Worm (Caenorhabditis elegans): ENCODE results near the gene lin-8.

Gene lin-8

DNA sequence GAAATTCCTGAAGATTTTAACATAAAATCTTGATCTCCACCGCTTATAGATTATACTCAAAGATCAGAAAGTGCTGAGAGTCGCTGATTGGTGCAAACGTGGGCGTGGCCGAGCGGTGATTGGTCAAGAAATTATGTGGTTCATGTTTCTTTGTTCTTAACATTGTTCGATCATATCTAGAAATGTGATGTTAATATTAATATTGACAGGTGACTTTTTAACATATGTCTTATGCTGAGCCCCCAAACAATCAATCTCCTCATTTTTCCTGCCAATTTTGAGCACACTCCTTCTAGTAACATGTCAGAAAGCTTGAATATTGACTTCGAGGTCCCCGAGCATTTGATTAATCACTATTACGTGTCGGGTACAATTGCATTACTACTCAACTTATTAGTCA lies 12.6 kb upstream of the lin-8 start, which contains the start of gene sri-29:
TSS of gene sri-29 (plus strand) at position 301 of the 400 bp plus-strand sequence.
- no peak for TF ChIP-seq zip-11 (GFP tag; IDR thresholded peaks at IDR 0.05)
- TF ChIP-seq unc-62 (GFP tag; optimal IDR thresholded peaks at IDR 0.05 in 1 of 2): peak in 1 of 2 experiments; percentile 13
- no peak for TF ChIP-seq unc-62 (tag; optimal IDR thresholded peaks at IDR 0.05)

DNA sequence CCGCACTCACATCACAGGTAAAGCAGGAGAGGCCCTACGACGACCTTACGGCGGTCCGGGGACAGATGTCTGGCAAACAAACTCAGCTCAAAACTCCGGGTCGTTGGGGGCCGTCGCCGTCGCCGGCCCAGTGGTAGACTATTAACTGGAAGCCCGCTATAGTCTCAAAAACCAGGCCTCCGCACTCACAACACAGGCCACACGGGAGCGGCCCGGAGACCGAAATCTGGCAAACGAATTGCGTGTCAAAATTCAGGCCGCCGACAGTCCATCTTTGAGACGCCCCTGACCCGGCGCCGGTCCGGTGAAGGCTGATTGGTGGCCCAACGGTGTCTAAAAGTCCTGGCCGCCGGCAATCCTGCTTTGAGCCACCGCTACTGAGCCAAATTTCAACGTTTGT lies 11.2 kb upstream of the lin-8 start:
- TF ChIP-seq dmd-6 (GFP tag; IDR thresholded peaks at IDR 0.05): no peak
- no peak for TF ChIP-seq lin-1 (GFP tag; IDR thresholded peaks at IDR 0.05)
- TF ChIP-seq nhr-41 (GFP tag; IDR thresholded peaks at IDR 0.05): no peak
- peak; percentile 25; the same call in 1 of the 2 replicates for TF ChIP-seq egl-43 (GFP tag; IDR thresholded peaks at IDR 0.05)
- TF ChIP-seq aly-2 (tag; optimal IDR thresholded peaks at IDR 0.05): no peak
- TF ChIP-seq lim-7 (GFP tag; IDR thresholded peaks at IDR 0.05): no peak
- peak; percentile 84 for TF ChIP-seq set-16 (GFP tag; IDR thresholded peaks at IDR 0.05)
- TF ChIP-seq snpc-1.2 (GFP tag; IDR thresholded peaks at IDR 0.05): no peak
- no peak for TF ChIP-seq zip-2 (tag; optimal IDR thresholded peaks at IDR 0.05)

- TF ChIP-seq ztf-11 (tag; optimal IDR thresholded peaks at IDR 0.05) (no peak), sdz-12 (GFP tag; optimal IDR thresholded peaks at IDR 0.05) (no peak), php-3 (GFP tag; IDR thresholded peaks at IDR 0.05) (no peak), dmd-9 (GFP tag; IDR thresholded peaks at IDR 0.05) (no peak), ZK546.5 (tag; optimal IDR thresholded peaks at IDR 0.05) (no peak), daf-16 (GFP tag; optimal IDR thresholded peaks at IDR 0.05) (no peak), daf-16 (tag; optimal IDR thresholded peaks at IDR 0.05) (no peak), unc-62 (GFP tag; optimal IDR thresholded peaks at IDR 0.05 in 1 of 2) (peak in 1 of 2 experiments; percentile 87), unc-62 (tag; optimal IDR thresholded peaks at IDR 0.05) (no peak)
These were observed 10.7 kb upstream of the lin-8 start, which contains the start of gene sri-30 for ce11 chrII:3045875-3046274. Gene sri-30, plus strand, starts transcription at chrII:3046175.

DNA sequence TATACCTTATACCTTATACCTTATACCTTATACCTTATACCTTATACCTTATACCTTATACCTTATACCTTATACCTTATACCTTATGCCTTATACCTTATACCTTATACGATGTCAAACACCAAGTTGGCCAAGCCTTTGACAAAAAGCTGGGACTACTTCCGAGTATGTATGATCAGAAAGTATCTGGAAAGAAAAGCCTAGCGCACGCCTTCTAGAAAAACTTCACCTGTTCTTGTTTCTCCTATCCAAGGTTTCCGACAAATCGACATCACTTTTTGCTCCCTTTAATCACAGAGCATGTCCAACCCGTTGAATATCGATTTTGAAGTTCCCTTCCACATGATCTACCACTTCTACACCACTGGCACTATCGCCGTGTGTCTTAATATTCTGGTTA lies 8.2 kb upstream of the lin-8 start, which contains the start of gene sri-28:
TSS of gene sri-28 (plus strand) at position 301 of the 400 bp plus-strand sequence.
- TF ChIP-seq dmd-9 (GFP tag; IDR thresholded peaks at IDR 0.05) (no peak), jun-1 (tag; optimal IDR thresholded peaks at IDR 0.05) (no peak), arid-1 (GFP tag; conservative IDR thresholded peaks at IDR 0.05) (no peak), D1046.2 (GFP tag; IDR thresholded peaks at IDR 0.05) (no peak), unc-62 (GFP tag; optimal IDR thresholded peaks at IDR 0.05 in 1 of 2) (no peak), unc-62 (tag; optimal IDR thresholded peaks at IDR 0.05) (no peak)

DNA sequence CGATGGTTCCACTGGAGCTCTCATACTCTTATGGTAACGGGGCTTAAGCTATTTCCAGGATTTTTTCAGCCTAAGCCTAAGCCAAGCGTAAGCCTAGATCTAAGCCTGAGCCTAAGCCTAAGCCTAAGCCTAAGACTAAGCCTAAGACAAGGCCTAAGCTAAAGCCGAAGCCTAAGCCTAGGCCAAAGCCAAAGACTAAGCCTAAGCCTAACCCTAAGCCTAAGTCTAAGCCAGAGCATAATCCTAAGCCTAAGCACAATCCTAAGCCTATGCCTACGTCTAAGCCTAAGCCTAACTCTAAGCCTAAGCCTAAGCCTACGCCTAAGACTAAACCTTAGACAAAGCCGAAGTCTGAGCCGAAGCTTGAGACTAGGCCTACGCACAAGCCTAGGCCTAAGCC lies 7.6 kb upstream of the lin-8 start:
- TF ChIP-seq jun-1 (tag; optimal IDR thresholded peaks at IDR 0.05): no peak
- no peak for TF ChIP-seq nhr-42 (GFP tag; IDR thresholded peaks at IDR 0.05)
- TF ChIP-seq F44E2.7 (GFP tag; IDR thresholded peaks at IDR 0.05): no peak
- no peak for TF ChIP-seq zfp-2 (tag; optimal IDR thresholded peaks at IDR 0.05)
- no peak for TF ChIP-seq zip-11 (GFP tag; IDR thresholded peaks at IDR 0.05)

ce11 chrII:3050703-3051102 lies 5.9 kb upstream of the lin-8 start, which contains the start of gene sri-31:
Gene sri-31, plus strand, starts transcription at chrII:3051003.
- TF ChIP-seq nhr-10 (tag; optimal IDR thresholded peaks at IDR 0.05) (no peak), mdt-29 (GFP tag; IDR thresholded peaks at IDR 0.05) (no peak), gei-8 (GFP tag; optimal IDR thresholded peaks at IDR 0.05) (no peak), Y48G9A.11 (GFP tag; IDR thresholded peaks at IDR 0.05) (0 out of 2 replicates have a peak, but pooled peaks have one; percentile 7)

ce11 chrII:3051332-3051731 lies 5.3 kb upstream of the lin-8 start:
- TF ChIP-seq cey-2 (tag; optimal IDR thresholded peaks at IDR 0.05; ENCODE audit: borderline replicate concordance, insufficient read depth) (no peak), unc-62 (GFP tag; optimal IDR thresholded peaks at IDR 0.05 in 1 of 2) (peak in 1 of 2 experiments; percentile 94), unc-62 (tag; optimal IDR thresholded peaks at IDR 0.05) (no peak)
